Fruit fly (Drosophila melanogaster): ENCODE data around the gene mor.

Gene mor

dm6 chr3R:15963690-15964281 is 8.9 kb downstream of the mor start, which contains the start of the genes CG4287 and CG5516:
TSS of gene CG4287 (minus strand) at chr3R:15963867.
TSS of gene CG5516 (plus strand) at chr3R:15963884.
- no peak for TF ChIP-seq Nf-YA (GFP tag; IDR thresholded peaks at IDR 0.05)
- peak; percentile 53 for TF ChIP-seq lilli (GFP tag; optimal IDR thresholded peaks at IDR 0.05)
- peak; percentile 11 for TF ChIP-seq CG10267 (tag; optimal IDR thresholded peaks at IDR 0.05)
- TF ChIP-seq ranshi (GFP tag; IDR thresholded peaks at IDR 0.05), result peak; percentile 84; the same call in 1 of the 2 replicates
- TF ChIP-seq HmgD (GFP tag; optimal IDR thresholded peaks at IDR 0.05), result peak; percentile 38
- no peak for TF ChIP-seq Drgx (GFP tag; IDR thresholded peaks at IDR 0.05)
- TF ChIP-seq CG12155 (GFP tag; optimal IDR thresholded peaks at IDR 0.05), result peak; percentile 12
- TF ChIP-seq CG17186 (GFP tag; optimal IDR thresholded peaks at IDR 0.05), result no peak
- TF ChIP-seq NFAT (GFP tag; IDR thresholded peaks at IDR 0.05), result peak; percentile 54; the same call in 1 of the 2 replicates
- TF ChIP-seq CG12942 (GFP tag; optimal IDR thresholded peaks at IDR 0.05), result peak; percentile 17
- TF ChIP-seq CG7271 (tag; optimal IDR thresholded peaks at IDR 0.05), result no peak
- TF ChIP-seq CG5180 (GFP tag; optimal IDR thresholded peaks at IDR 0.05), result no peak
- no peak for TF ChIP-seq BtbVII (GFP tag; optimal IDR thresholded peaks at IDR 0.05)
- TF ChIP-seq CG3847 (GFP tag; IDR thresholded peaks at IDR 0.05), result no peak
- TF ChIP-seq chn (GFP tag; optimal IDR thresholded peaks at IDR 0.05), result peak; percentile 25
- TF ChIP-seq CG4424 (GFP tag; optimal IDR thresholded peaks at IDR 0.05), result no peak
- TF ChIP-seq fd102C (GFP tag; optimal IDR thresholded peaks at IDR 0.05), result no peak
- TF ChIP-seq Poxn (GFP tag; IDR thresholded peaks at IDR 0.05), result no peak
- no peak for TF ChIP-seq trh (GFP tag; optimal IDR thresholded peaks at IDR 0.05)
- TF ChIP-seq zen (tag; optimal IDR thresholded peaks at IDR 0.05), result peak; percentile 64
- no peak for TF ChIP-seq Fer2 (tag; optimal IDR thresholded peaks at IDR 0.05)
- TF ChIP-seq CG1603 (tag; optimal IDR thresholded peaks at IDR 0.05), result peak; percentile 54
- no peak for TF ChIP-seq CG4404 (GFP tag; IDR thresholded peaks at IDR 0.05)
- no peak for TF ChIP-seq CG14014 (GFP tag; IDR thresholded peaks at IDR 0.05)
- TF ChIP-seq sob (GFP tag; IDR thresholded peaks at IDR 0.05), result no peak
- TF ChIP-seq sna (GFP tag; IDR thresholded peaks at IDR 0.05; ENCODE audit: partially characterized antibody), result 0 out of 2 replicates have a peak, but pooled peaks have one; percentile 32
- TF ChIP-seq CG2875 (GFP tag; optimal IDR thresholded peaks at IDR 0.05), result no peak
- peak; percentile 25 for TF ChIP-seq gfzf (GFP tag; optimal IDR thresholded peaks at IDR 0.05)
- TF ChIP-seq CG3281 (GFP tag; optimal IDR thresholded peaks at IDR 0.05), result no peak
- TF ChIP-seq Deaf1 (tag; optimal IDR thresholded peaks at IDR 0.05), result no peak
- peak; percentile 52 for TF ChIP-seq Vsx1 (GFP tag; optimal IDR thresholded peaks at IDR 0.05)
- no peak for TF ChIP-seq phol (tag; optimal IDR thresholded peaks at IDR 0.05)
- peak; percentile 7 for TF ChIP-seq Hsf (GFP tag; optimal IDR thresholded peaks at IDR 0.05)
- TF ChIP-seq stwl (tag; optimal IDR thresholded peaks at IDR 0.05), result peak; percentile 62
- TF ChIP-seq dysf (GFP tag; IDR thresholded peaks at IDR 0.05), result no peak
- no peak for TF ChIP-seq nmo (GFP tag; optimal IDR thresholded peaks at IDR 0.05)
- TF ChIP-seq Chrac-16 (GFP tag; optimal IDR thresholded peaks at IDR 0.05), result peak; percentile 28
- peak; percentile 44; the same call in 1 of the 2 replicates for TF ChIP-seq unc-4 (GFP tag; IDR thresholded peaks at IDR 0.05; ENCODE audit: partially characterized antibody)
- no peak for TF ChIP-seq Fer1 (GFP tag; optimal IDR thresholded peaks at IDR 0.05)
- TF ChIP-seq CG9797 (GFP tag; optimal IDR thresholded peaks at IDR 0.05), result no peak
- TF ChIP-seq sqz (GFP tag; optimal IDR thresholded peaks at IDR 0.05), result no peak
- peak; percentile 47; the same call in 1 of the 2 replicates for TF ChIP-seq hbn (GFP tag; IDR thresholded peaks at IDR 0.05; ENCODE audit: partially characterized antibody)
- TF ChIP-seq CG14710 (tag; optimal IDR thresholded peaks at IDR 0.05), result no peak
- TF ChIP-seq Dll (GFP tag; IDR thresholded peaks at IDR 0.05; ENCODE audit: partially characterized antibody), result peak; percentile 62
- peak; percentile 69 for TF ChIP-seq MESR4 (GFP tag; optimal IDR thresholded peaks at IDR 0.05)
- TF ChIP-seq fru (optimal IDR thresholded peaks at IDR 0.05), result no peak
- no peak for TF ChIP-seq otp (GFP tag; IDR thresholded peaks at IDR 0.05)
- TF ChIP-seq CG2678 (tag; optimal IDR thresholded peaks at IDR 0.05), result no peak
- no peak for TF ChIP-seq luna (GFP tag; optimal IDR thresholded peaks at IDR 0.05)
- TF ChIP-seq Aef1 (GFP tag; IDR thresholded peaks at IDR 0.05), result no peak

Measured in whole organism, embryonic.